Worm (Caenorhabditis elegans): ENCODE results near the gene Y67D8C.22.

- TF ChIP-seq ceh-20 (GFP tag; IDR thresholded peaks at IDR 0.05) (no peak), ceh-82 (tag; optimal IDR thresholded peaks at IDR 0.05) (no peak), unc-130 (GFP tag; optimal IDR thresholded peaks at IDR 0.05) (no peak), pha-4 (GFP tag; IDR thresholded peaks at IDR 0.05) (no peak), pha-4 (tag; optimal IDR thresholded peaks at IDR 0.05) (no peak)
Observed at ce11 chrIV:3086825-3087224, 10.7 kb upstream of the Y67D8C.22 start, which contains the start of gene Y67D8C.9.

All from whole organism, L4 larva.